Fruit fly (Drosophila melanogaster): ENCODE data around the gene sgl.

sgl gene

DNA sequence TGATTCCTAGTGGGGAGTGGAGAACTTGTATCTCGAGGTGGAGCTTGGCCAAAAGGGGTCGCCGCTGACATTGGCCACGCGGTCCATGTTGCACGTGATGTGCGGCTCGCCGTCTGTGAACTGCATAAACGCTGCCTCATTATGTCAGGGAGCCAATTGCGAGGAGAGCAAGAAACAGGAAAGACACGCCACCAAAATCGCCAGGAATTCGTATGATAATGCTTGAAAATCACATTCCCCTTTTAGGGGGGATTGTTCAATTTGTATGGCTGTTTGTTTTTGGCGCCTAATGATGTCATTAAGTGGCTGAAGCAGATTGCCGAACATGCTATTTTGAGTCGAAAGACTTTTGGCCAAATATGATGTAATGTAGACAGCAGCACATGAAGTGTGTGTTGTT is 45.3 kb upstream of the sgl start (continued):
- TF ChIP-seq CG8281 (tag; optimal IDR thresholded peaks at IDR 0.05) (no peak), Meics (GFP tag; optimal IDR thresholded peaks at IDR 0.05) (no peak), ci (GFP tag; IDR thresholded peaks at IDR 0.05) (no peak), wek (GFP tag; optimal IDR thresholded peaks at IDR 0.05) (no peak), kni (GFP tag; optimal IDR thresholded peaks at IDR 0.05) (peak; percentile 58), vvl (GFP tag; IDR thresholded peaks at IDR 0.05) (peak; percentile 29; the same call in 1 of the 2 replicates), dati (GFP tag; IDR thresholded peaks at IDR 0.05) (no peak), TFAM (GFP tag; optimal IDR thresholded peaks at IDR 0.05) (no peak), sd (tag; optimal IDR thresholded peaks at IDR 0.05) (peak; percentile 65), bsh (GFP tag; optimal IDR thresholded peaks at IDR 0.05) (no peak), sima (GFP tag; optimal IDR thresholded peaks at IDR 0.05) (no peak), CG12299 (tag; optimal IDR thresholded peaks at IDR 0.05) (no peak)

dm6 chr3L:7009411-7009810 is 44.9 kb upstream of the sgl start:
- TF ChIP-seq Sox100B (GFP tag; optimal IDR thresholded peaks at IDR 0.05), result peak; percentile 62
- TF ChIP-seq CG17359 (tag; optimal IDR thresholded peaks at IDR 0.05), result peak; percentile 29
- TF ChIP-seq gem (tag; optimal IDR thresholded peaks at IDR 0.05), result peak; percentile 33
- no peak for TF ChIP-seq sim (GFP tag; IDR thresholded peaks at IDR 0.05)
- TF ChIP-seq bsh (GFP tag; optimal IDR thresholded peaks at IDR 0.05), result peak in 1 of 2 experiments; percentile 4
- TF ChIP-seq Ptx1 (GFP tag; IDR thresholded peaks at IDR 0.05), result no peak
- no peak for TF ChIP-seq hth (optimal IDR thresholded peaks at IDR 0.05)
- peak; percentile 30 for TF ChIP-seq Sox102F (GFP tag; optimal IDR thresholded peaks at IDR 0.05)
- peak; percentile 32 for TF ChIP-seq Oli (tag; optimal IDR thresholded peaks at IDR 0.05)
- TF ChIP-seq bab2 (GFP tag; optimal IDR thresholded peaks at IDR 0.05), result no peak
- no peak for TF ChIP-seq CG3163 (GFP tag; optimal IDR thresholded peaks at IDR 0.05)
- TF ChIP-seq CG10979 (tag; optimal IDR thresholded peaks at IDR 0.05), result peak; percentile 21
- no peak for TF ChIP-seq CG8359 (GFP tag; optimal IDR thresholded peaks at IDR 0.05; ENCODE audit: borderline replicate concordance)
- no peak for TF ChIP-seq sna (GFP tag; IDR thresholded peaks at IDR 0.05; ENCODE audit: partially characterized antibody)
- no peak for TF ChIP-seq Lim3 (GFP tag; IDR thresholded peaks at IDR 0.05)
- TF ChIP-seq inv (GFP tag; IDR thresholded peaks at IDR 0.05; ENCODE audit: partially characterized antibody), result no peak
- no peak for TF ChIP-seq Bteb2 (GFP tag; optimal IDR thresholded peaks at IDR 0.05)
- no peak for TF ChIP-seq run (tag; optimal IDR thresholded peaks at IDR 0.05)
- TF ChIP-seq tin (GFP tag; optimal IDR thresholded peaks at IDR 0.05), result no peak
- TF ChIP-seq grau (tag; optimal IDR thresholded peaks at IDR 0.05), result peak; percentile 27
- peak; percentile 6 for TF ChIP-seq CG4424 (GFP tag; optimal IDR thresholded peaks at IDR 0.05)
- TF ChIP-seq D (optimal IDR thresholded peaks at IDR 0.05), result no peak
- TF ChIP-seq D (GFP tag; optimal IDR thresholded peaks at IDR 0.05), result peak; percentile 17
- TF ChIP-seq Blimp-1 (GFP tag; optimal IDR thresholded peaks at IDR 0.05), result peak; percentile 36
- peak; percentile 58 for TF ChIP-seq CG11504 (tag; optimal IDR thresholded peaks at IDR 0.05)
- TF ChIP-seq CG13123 (GFP tag; optimal IDR thresholded peaks at IDR 0.05), result no peak
- peak; percentile 24 for TF ChIP-seq CG10147 (GFP tag; optimal IDR thresholded peaks at IDR 0.05)
- peak; percentile 5 for TF ChIP-seq Meics (GFP tag; optimal IDR thresholded peaks at IDR 0.05)
- TF ChIP-seq D19A (tag; optimal IDR thresholded peaks at IDR 0.05), result peak; percentile 43
- no peak for TF ChIP-seq BtbVII (GFP tag; optimal IDR thresholded peaks at IDR 0.05)
- TF ChIP-seq CG2678 (tag; optimal IDR thresholded peaks at IDR 0.05), result peak; percentile 52
- TF ChIP-seq Abd-B (GFP tag; optimal IDR thresholded peaks at IDR 0.05), result no peak
- TF ChIP-seq ato (GFP tag; IDR thresholded peaks at IDR 0.05; ENCODE audit: partially characterized antibody), result no peak
- no peak for TF ChIP-seq crp (GFP tag; optimal IDR thresholded peaks at IDR 0.05)
- TF ChIP-seq ewg (GFP tag; optimal IDR thresholded peaks at IDR 0.05), result no peak
- TF ChIP-seq CG14050 (GFP tag; IDR thresholded peaks at IDR 0.05), result no peak
- peak; percentile 41 for TF ChIP-seq CG7839 (tag; optimal IDR thresholded peaks at IDR 0.05)
- 0 out of 2 replicates have a peak, but pooled peaks have one; percentile 32 for TF ChIP-seq CG11696 (GFP tag; IDR thresholded peaks at IDR 0.05)
- peak; percentile 4 for TF ChIP-seq nmo (GFP tag; optimal IDR thresholded peaks at IDR 0.05)

All from whole organism, embryonic.